Fruit fly (Drosophila melanogaster) S2 (cell line): ENCODE measurements around the gene CG13362.

Experiments
- CG8478 ChIP-seq: fragments of >200 bp; optimal IDR thresholded peaks from 2 replicates; lab custom pipeline; 2018
- CTCF ChIP-seq, 2 experiments: fragments of >200 bp; optimal IDR thresholded peaks; 2 replicates each; lab custom pipeline; 2018

dm6 chrX:724496-724895 is 26.6 kb downstream of the CG13362 start:
- no peak for TF ChIP-seq CTCF (optimal IDR thresholded peaks at IDR 0.05; lab: Kevin White, UChicago)
- TF ChIP-seq CG8478 (lab: Kevin White, UChicago) = no peak
